Worm (Caenorhabditis elegans) whole organism, L4 larva: ENCODE measurements around the gene ZK829.7.

ENCODE experiments used
- F44E2.7 ChIP-seq: fragments of 200-800 bp; sonication (Bioruptor generic); IDR thresholded peaks from 2 replicates; pipeline ENCODE4 v2.1.2; 2022; ENCODE audit warnings: missing genetic modification characterization, missing compliant biosample characterization
- R02D3.7 ChIP-seq: fragments of 150-350 bp; sonication (generic microtip); optimal IDR thresholded peaks from 3 replicates; lab custom pipeline; 2014; ENCODE audit warnings: missing biosample characterization, missing genetic modification characterization
- Y105C5A.15 ChIP-seq: fragments of 200-800 bp; sonication (Bioruptor generic); IDR thresholded peaks from 2 replicates; pipeline ENCODE4 v1.3.6; 2022; ENCODE audit warnings: missing genetic modification characterization, missing compliant biosample characterization
- Y48G9A.11 ChIP-seq: fragments of 200-800 bp; sonication (Bioruptor generic); IDR thresholded peaks from 2 replicates; pipeline ENCODE4 v1.3.6; 2022; ENCODE audit warnings: missing genetic modification reagents, missing genetic modification characterization, missing compliant biosample characterization
- Y5F2A.4 ChIP-seq: fragments of 200-800 bp; sonication (Bioruptor generic); optimal IDR thresholded peaks from 2 replicates; lab custom pipeline; 2018; ENCODE audit warnings: mild to moderate bottlenecking, missing genetic modification characterization, missing compliant biosample characterization
- ZK337.2 ChIP-seq: fragments of 200-800 bp; sonication (Bioruptor generic); IDR thresholded peaks from 2 replicates; pipeline ENCODE4 v1.3.6; 2022; ENCODE audit warnings: missing genetic modification reagents, missing genetic modification characterization, missing compliant biosample characterization
- aha-1 ChIP-seq: fragments of 150-350 bp; peaks from one replicate; lab custom pipeline; 2014; ENCODE audit warnings: missing biosample characterization, missing genetic modification characterization
- ama-1 ChIP-seq: fragments of 150-350 bp; optimal IDR thresholded peaks from 2 replicates; lab custom pipeline; 2014; ENCODE audit warnings: inconsistent platforms, mixed read lengths
- ces-1 ChIP-seq: fragments of 150-350 bp; sonication (generic microtip); optimal IDR thresholded peaks from 4 replicates; lab custom pipeline; 2014; ENCODE audit warnings: missing biosample characterization, missing genetic modification reagents, missing genetic modification characterization
- cey-2 ChIP-seq: sonication (generic microtip); optimal IDR thresholded peaks from 3 replicates; lab custom pipeline; 2017; ENCODE audit warnings: missing genetic modification characterization, mild to moderate bottlenecking, missing compliant biosample characterization, antibody characterized with exemption, borderline replicate concordance; ENCODE audit not compliant: insufficient read depth
- daf-16 ChIP-seq, 3 experiments: sonication (generic microtip); optimal IDR thresholded peaks; 2 replicates each; lab custom pipeline; 2016 to 2017; ENCODE audit warnings: missing genetic modification characterization in 3 of 3, missing genetic modification reagents in 3 of 3, mild to moderate bottlenecking in 2 of 3, missing compliant biosample characterization in 2 of 3, missing biosample characterization in 1 of 3, moderate library complexity in 1 of 3
- daf-19 ChIP-seq: fragments of 200-800 bp; sonication (Bioruptor generic); conservative IDR thresholded peaks from 2 replicates; pipeline ENCODE4 v1.3.6; 2022; ENCODE audit warnings: missing genetic modification characterization, missing compliant biosample characterization
- dmd-9 ChIP-seq: fragments of 200-800 bp; sonication (Bioruptor generic); IDR thresholded peaks from 2 replicates; pipeline ENCODE4 v1.3.6; 2022; ENCODE audit warnings: missing genetic modification reagents, missing genetic modification characterization, missing compliant biosample characterization
- duxl-1 ChIP-seq: sonication (generic microtip); optimal IDR thresholded peaks from 2 replicates; lab custom pipeline; 2016; ENCODE audit warnings: mild to moderate bottlenecking, missing genetic modification characterization, moderate library complexity, missing compliant biosample characterization; ENCODE audit not compliant: poor library complexity
- egl-43 ChIP-seq: fragments of 200-800 bp; sonication (Bioruptor generic); IDR thresholded peaks from 2 replicates; pipeline ENCODE4 v1.3.6; 2022; ENCODE audit warnings: missing genetic modification reagents, missing genetic modification characterization, missing compliant biosample characterization
- hif-1 ChIP-seq, 2 experiments: sonication (generic microtip); optimal IDR thresholded peaks; 2 replicates each; lab custom pipeline; 2016 to 2017; ENCODE audit warnings: missing compliant biosample characterization in 2 of 2, missing genetic modification characterization in 2 of 2, missing genetic modification reagents in 2 of 2, missing genotype in 2 of 2, mild to moderate bottlenecking in 1 of 2
- hlh-11 ChIP-seq: fragments of 200-800 bp; sonication (Bioruptor generic); optimal IDR thresholded peaks from 2 replicates; lab custom pipeline; 2018; ENCODE audit warnings: mild to moderate bottlenecking, missing genetic modification characterization, missing compliant biosample characterization
- lin-1 ChIP-seq: fragments of 200-800 bp; sonication (Bioruptor generic); IDR thresholded peaks from 2 replicates; pipeline ENCODE4 v1.3.6; 2022; ENCODE audit warnings: missing genetic modification reagents, missing genetic modification characterization, missing compliant biosample characterization
- lin-13 ChIP-seq: fragments of 150-350 bp; optimal IDR thresholded peaks from 2 replicates; lab custom pipeline; 2014; ENCODE audit warnings: missing biosample characterization, missing genetic modification reagents, missing genetic modification characterization
- lin-29 ChIP-seq: fragments of 200-800 bp; sonication (Bioruptor generic); IDR thresholded peaks from 2 replicates; pipeline ENCODE4 v1.3.6; 2022; ENCODE audit warnings: missing genetic modification reagents, missing genetic modification characterization, missing compliant biosample characterization
- lin-38 ChIP-seq: fragments of 200-800 bp; sonication (Bioruptor generic); IDR thresholded peaks from 2 replicates; pipeline ENCODE4 v1.3.6; 2022; ENCODE audit warnings: missing genetic modification reagents, missing genetic modification characterization, missing compliant biosample characterization
- lin-39 ChIP-seq: fragments of 150-350 bp; optimal IDR thresholded peaks from 2 replicates; lab custom pipeline; 2014; ENCODE audit warnings: missing biosample characterization, missing genetic modification reagents, missing genetic modification characterization
- lir-3 ChIP-seq: sonication (generic microtip); optimal IDR thresholded peaks from 2 replicates; lab custom pipeline; 2016; ENCODE audit warnings: mild to moderate bottlenecking, missing genetic modification characterization, missing compliant biosample characterization
- lsy-2 ChIP-seq, 2 experiments: fragments of 150-350 bp in 1 of 2; sonication (generic microtip) in 1 of 2; optimal IDR thresholded peaks; 2 replicates each; lab custom pipeline; 2014 to 2017; ENCODE audit warnings: missing biosample characterization in 2 of 2, missing genetic modification characterization in 2 of 2
- mdl-1 ChIP-seq, 2 experiments: fragments of 150-350 bp in 1 of 2; sonication (generic microtip) in 1 of 2; optimal IDR thresholded peaks; 2 replicates each; lab custom pipeline; 2014 to 2017; ENCODE audit warnings: missing biosample characterization in 2 of 2, missing genetic modification characterization in 2 of 2
- mdt-29 ChIP-seq: fragments of 200-800 bp; sonication (Bioruptor generic); IDR thresholded peaks from 2 replicates; pipeline ENCODE4 v1.3.6; 2022; ENCODE audit warnings: missing genetic modification reagents, missing genetic modification characterization, missing compliant biosample characterization
- mep-1 ChIP-seq: fragments of 150-350 bp; sonication (generic microtip); optimal IDR thresholded peaks from 3 replicates; lab custom pipeline; 2014; ENCODE audit warnings: missing biosample characterization, missing genetic modification characterization
- nhr-102 ChIP-seq: sonication (generic microtip); optimal IDR thresholded peaks from 2 replicates; lab custom pipeline; 2016; ENCODE audit warnings: mild to moderate bottlenecking, missing genetic modification characterization, moderate library complexity, missing compliant biosample characterization
- nhr-11 ChIP-seq: fragments of 150-350 bp; optimal IDR thresholded peaks from 2 replicates; lab custom pipeline; 2014; ENCODE audit warnings: missing biosample characterization, missing genetic modification characterization
- nhr-111 ChIP-seq: fragments of 200-800 bp; sonication (Bioruptor generic); optimal IDR thresholded peaks from 2 replicates; lab custom pipeline; 2018; ENCODE audit warnings: mild to moderate bottlenecking, missing genetic modification characterization, missing compliant biosample characterization
- nhr-237 ChIP-seq: sonication (generic microtip); optimal IDR thresholded peaks from 2 replicates; lab custom pipeline; 2017; ENCODE audit warnings: missing biosample characterization, missing genetic modification characterization
- nhr-42 ChIP-seq: fragments of 200-800 bp; sonication (Bioruptor generic); IDR thresholded peaks from 2 replicates; pipeline ENCODE4 v1.3.6; 2022; ENCODE audit warnings: missing genetic modification characterization, missing compliant biosample characterization
- nhr-48 ChIP-seq: sonication (generic microtip); optimal IDR thresholded peaks from 2 replicates; lab custom pipeline; 2016; ENCODE audit warnings: mild to moderate bottlenecking, missing genetic modification characterization, missing compliant biosample characterization
- nhr-6 ChIP-seq: fragments of 150-350 bp; optimal IDR thresholded peaks from 2 replicates; lab custom pipeline; 2014; ENCODE audit warnings: missing biosample characterization, missing genetic modification characterization
- pha-4 ChIP-seq, 2 experiments: fragments of 150-350 bp in 1 of 2; fragments of 200-800 bp in 1 of 2; sonication (Bioruptor generic) in 1 of 2; IDR thresholded peaks in 1 of 2; optimal IDR thresholded peaks in 1 of 2; 2 replicates each; pipeline versions ENCODE4 v1.3.6 to Lab custom; 2014 to 2022; ENCODE audit warnings: missing genetic modification characterization in 2 of 2, missing genetic modification reagents in 2 of 2, missing biosample characterization in 1 of 2, missing compliant biosample characterization in 1 of 2
- pqm-1 ChIP-seq: sonication (generic microtip); optimal IDR thresholded peaks from 2 replicates; lab custom pipeline; 2017; ENCODE audit warnings: missing biosample characterization, missing genetic modification characterization
- rbr-2 ChIP-seq: sonication (generic microtip); optimal IDR thresholded peaks from 2 replicates; lab custom pipeline; 2016; ENCODE audit warnings: missing genotype, missing genetic modification characterization, missing compliant biosample characterization
- set-16 ChIP-seq: fragments of 200-800 bp; sonication (Bioruptor generic); IDR thresholded peaks from 2 replicates; pipeline ENCODE4 v1.3.6; 2022; ENCODE audit warnings: missing genetic modification reagents, missing genetic modification characterization, missing compliant biosample characterization
- skn-1 ChIP-seq: fragments of 150-350 bp; optimal IDR thresholded peaks from 2 replicates; lab custom pipeline; 2014; ENCODE audit warnings: missing biosample characterization, missing genetic modification characterization
- spr-3 ChIP-seq: fragments of 200-800 bp; sonication (Bioruptor generic); optimal IDR thresholded peaks from 2 replicates; lab custom pipeline; 2018; ENCODE audit warnings: mild to moderate bottlenecking, missing genetic modification characterization, missing compliant biosample characterization
- unc-130 ChIP-seq: sonication (generic microtip); optimal IDR thresholded peaks from 2 replicates; lab custom pipeline; 2016; ENCODE audit warnings: missing genetic modification reagents, missing genetic modification characterization, missing compliant biosample characterization
- unc-62 ChIP-seq, 3 experiments: fragments of 150-350 bp in 1 of 3; sonication (generic microtip); optimal IDR thresholded peaks in 2 of 3; peaks in 1 of 3; 1 replicate in 1 of 3; 2 replicates in 2 of 3; lab custom pipeline; 2014 to 2017; ENCODE audit warnings: missing biosample characterization in 3 of 3, missing genetic modification characterization in 3 of 3, missing genetic modification reagents in 3 of 3, missing genotype in 1 of 3
- zag-1 ChIP-seq: fragments of 150-350 bp; optimal IDR thresholded peaks from 2 replicates; lab custom pipeline; 2014; ENCODE audit warnings: missing biosample characterization, missing genetic modification characterization
- zfp-2 ChIP-seq: sonication (generic microtip); optimal IDR thresholded peaks from 2 replicates; lab custom pipeline; 2016; ENCODE audit warnings: mild to moderate bottlenecking, missing genetic modification characterization, missing compliant biosample characterization
- zip-2 ChIP-seq: fragments of 150-350 bp; optimal IDR thresholded peaks from 2 replicates; lab custom pipeline; 2014; ENCODE audit warnings: missing biosample characterization, missing genetic modification characterization
- ztf-7 ChIP-seq: fragments of 150-350 bp; optimal IDR thresholded peaks from 2 replicates; lab custom pipeline; 2014; ENCODE audit warnings: missing biosample characterization, missing genetic modification characterization

ZK829.7 gene

ce11 chrIV:11965327-11965726 lies 4.0 kb upstream of the ZK829.7 start, which contains the start of gene srj-1:
Gene srj-1 (minus strand): TSS chrIV:11965427.
- TF ChIP-seq nhr-48 (no peak), unc-62 (GFP tag; optimal IDR thresholded peaks at IDR 0.05 in 1 of 2; lab: Kevin White, UChicago) (peak in 1 of 2 experiments; percentile 33), unc-62 (tag; optimal IDR thresholded peaks at IDR 0.05; lab: Kevin White, UChicago) (no peak), nhr-11 (peak; percentile 55)
- TF ChIP-seq, all 104 proteins: peak for 2

DNA sequence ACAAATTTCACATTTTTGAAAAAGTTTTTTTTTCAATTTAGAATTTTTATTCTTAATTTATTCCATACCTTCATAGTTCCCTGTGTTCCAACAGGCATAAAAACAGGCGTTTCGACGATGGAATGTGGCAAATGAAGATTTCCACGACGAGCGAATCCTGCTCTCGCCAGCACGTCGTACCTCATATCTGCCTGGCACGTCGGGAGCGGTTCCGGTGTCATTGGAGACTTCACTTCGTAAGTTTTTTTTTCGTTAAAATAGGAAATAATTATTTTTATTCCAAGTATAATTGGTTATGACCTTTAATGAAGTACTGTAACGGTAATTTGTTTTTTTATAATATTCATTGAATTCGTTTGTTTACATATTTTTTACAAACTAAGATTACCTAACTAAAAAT lies 1.8 kb downstream of the ZK829.7 start, which contains the start of gene tgt-1:
tgt-1 (minus strand) TSS at position 232 of the 400 bp plus-strand sequence.
- TF ChIP-seq lin-38 (GFP tag; lab: Robert Waterston, UW) (peak; percentile 43), dmd-9 (GFP tag; lab: Robert Waterston, UW) (no peak), mdt-29 (0 out of 2 replicates have a peak, but pooled peaks have one; percentile 38), nhr-11 (no peak), lin-1 (GFP tag; lab: Robert Waterston, UW) (no peak), aha-1 (peak; percentile 36), pha-4 (GFP tag; IDR thresholded peaks at IDR 0.05; lab: Robert Waterston, UW) (no peak), pha-4 (tag; optimal IDR thresholded peaks at IDR 0.05; lab: Kevin White, UChicago) (no peak), Y5F2A.4 (GFP tag; lab: Kevin White, UChicago) (no peak), nhr-237 (tag; lab: Kevin White, UChicago) (no peak), lin-39 (tag; lab: Kevin White, UChicago) (no peak), egl-43 (GFP tag; lab: Robert Waterston, UW) (no peak), cey-2 (tag; lab: Kevin White, UChicago) (no peak), daf-16 (GFP tag; optimal IDR thresholded peaks at IDR 0.05; lab: Kevin White, UChicago) (no peak), daf-16 (tag; optimal IDR thresholded peaks at IDR 0.05; lab: Kevin White, UChicago) (no peak), lsy-2 (tag; optimal IDR thresholded peaks at IDR 0.05; lab: Kevin White, UChicago) (peak in 1 of 2 experiments; percentile 1), nhr-111 (GFP tag; lab: Kevin White, UChicago) (no peak), R02D3.7 (no peak), zip-2 (tag; lab: Kevin White, UChicago) (no peak), skn-1 (tag; lab: Kevin White, UChicago) (no peak), nhr-102 (tag; lab: Kevin White, UChicago) (peak; percentile 18), lir-3 (no peak), ama-1 (lab: Kevin White, UChicago) (peak; percentile 47), spr-3 (GFP tag; lab: Kevin White, UChicago) (no peak), F44E2.7 (GFP tag; lab: Robert Waterston, UW) (no peak), mep-1 (tag; lab: Kevin White, UChicago) (no peak), set-16 (GFP tag; lab: Robert Waterston, UW) (no peak), lin-13 (GFP tag; lab: Kevin White, UChicago) (no peak)

DNA sequence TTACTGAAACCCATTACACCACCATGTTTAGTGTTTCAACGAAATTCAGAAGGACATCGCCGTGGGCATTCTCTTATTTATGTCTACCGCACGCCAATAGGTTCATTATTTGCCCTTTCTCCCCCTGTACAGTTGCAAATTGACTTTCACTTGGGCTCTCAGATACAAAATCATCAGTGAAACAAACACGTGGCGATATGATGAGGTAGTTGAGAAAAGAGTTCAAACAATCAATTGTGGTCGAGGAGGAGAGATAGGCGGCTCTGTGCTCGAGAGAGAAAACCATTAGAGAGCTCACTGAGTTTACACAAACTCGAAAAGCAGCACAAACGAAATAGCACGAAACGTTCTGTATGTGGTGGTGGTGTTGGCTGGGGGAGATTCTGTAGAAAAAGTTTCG lies 4.3 kb downstream of the ZK829.7 start:
- no peak for TF ChIP-seq nhr-6 (tag; lab: Kevin White, UChicago)
- TF ChIP-seq ztf-7, result no peak
- TF ChIP-seq ZK337.2 (GFP tag; lab: Robert Waterston, UW), result no peak
- no peak for TF ChIP-seq duxl-1 (tag; lab: Kevin White, UChicago)
- no peak for TF ChIP-seq Y48G9A.11 (GFP tag; lab: Robert Waterston, UW)
- TF ChIP-seq hif-1 (tag; optimal IDR thresholded peaks at IDR 0.05; lab: Kevin White, UChicago), result no peak
- TF ChIP-seq lin-29, result no peak
- TF ChIP-seq nhr-42 (GFP tag; lab: Robert Waterston, UW), result no peak
- peak in 1 of 2 experiments; percentile 22 for TF ChIP-seq unc-62 (GFP tag; optimal IDR thresholded peaks at IDR 0.05 in 1 of 2; lab: Kevin White, UChicago)
- TF ChIP-seq unc-62 (tag; optimal IDR thresholded peaks at IDR 0.05; lab: Kevin White, UChicago), result no peak
- TF ChIP-seq nhr-102 (tag; lab: Kevin White, UChicago), result no peak
- TF ChIP-seq hlh-11 (tag; lab: Kevin White, UChicago), result peak; percentile 40
- no peak for TF ChIP-seq pqm-1 (tag; lab: Kevin White, UChicago)
- no peak for TF ChIP-seq daf-19
- TF ChIP-seq unc-130 (GFP tag; lab: Kevin White, UChicago), result no peak
- no peak for TF ChIP-seq zfp-2 (tag; lab: Kevin White, UChicago)
- TF ChIP-seq zip-2 (tag; lab: Kevin White, UChicago), result no peak
- TF ChIP-seq mdl-1 (tag; optimal IDR thresholded peaks at IDR 0.05; lab: Kevin White, UChicago), result peak in 1 of 2 experiments; percentile 33
- no peak for TF ChIP-seq zag-1
- TF ChIP-seq rbr-2, result no peak
- TF ChIP-seq ces-1 (GFP tag; lab: Kevin White, UChicago), result no peak
- no peak for TF ChIP-seq cey-2 (tag; lab: Kevin White, UChicago)
- TF ChIP-seq Y105C5A.15 (GFP tag; lab: Robert Waterston, UW), result no peak
